Fruit fly (Drosophila melanogaster) whole organism, embryonic: ENCODE results near the gene CG16957.

Experiments
- Adf1 ChIP-seq: fragments of 200-800 bp; sonication (Bioruptor generic); IDR thresholded peaks from 2 replicates; pipeline ENCODE4 v1.3.6; 2022; ENCODE audit warnings: missing biosample characterization, missing genetic modification characterization
- Bgb ChIP-seq: fragments of 200-800 bp; sonication (Bioruptor generic); IDR thresholded peaks from 2 replicates; pipeline ENCODE4 v1.3.6; 2022; ENCODE audit warnings: missing biosample characterization, missing genetic modification characterization; ENCODE audit not compliant: partially characterized antibody
- Bteb2 ChIP-seq: fragments of 200-800 bp; sonication (Bioruptor generic); optimal IDR thresholded peaks from 2 replicates; lab custom pipeline; 2016; ENCODE audit warnings: missing biosample characterization, missing genetic modification characterization
- CG12219 ChIP-seq: fragments of 200-800 bp; sonication (Bioruptor generic); optimal IDR thresholded peaks from 3 replicates; lab custom pipeline; 2018; ENCODE audit warnings: missing biosample characterization, mild to moderate bottlenecking, missing genetic modification characterization
- CG13296 ChIP-seq: fragments of 200-800 bp; sonication (Bioruptor generic); optimal IDR thresholded peaks from 3 replicates; lab custom pipeline; 2018; ENCODE audit warnings: missing biosample characterization, mild to moderate bottlenecking, missing genetic modification characterization
- CG14710 ChIP-seq: fragments of 200-800 bp; sonication (Bioruptor generic); optimal IDR thresholded peaks from 3 replicates; lab custom pipeline; 2019; ENCODE audit warnings: missing biosample characterization, mild to moderate bottlenecking, missing genetic modification characterization, moderate library complexity
- CG17186 ChIP-seq: fragments of 200-800 bp; sonication (Bioruptor generic); optimal IDR thresholded peaks from 3 replicates; lab custom pipeline; 2017; ENCODE audit warnings: missing biosample characterization, missing genetic modification reagents, missing genetic modification characterization
- CG17361 ChIP-seq: fragments of 200-800 bp; sonication (Bioruptor generic); IDR thresholded peaks from 3 replicates; pipeline ENCODE4 v1.3.6; 2022; ENCODE audit warnings: missing biosample characterization, missing genetic modification characterization
- CG17912 ChIP-seq: fragments of 200-800 bp; sonication (Bioruptor generic); optimal IDR thresholded peaks from 2 replicates; lab custom pipeline; 2018; ENCODE audit warnings: missing biosample characterization, mild to moderate bottlenecking, missing genetic modification characterization
- CG2712 ChIP-seq: fragments of 200-800 bp; optimal IDR thresholded peaks from 3 replicates; lab custom pipeline; 2019; ENCODE audit warnings: missing biosample characterization, mild to moderate bottlenecking, missing genetic modification characterization, moderate library complexity
- CG32772 ChIP-seq: fragments of 200-800 bp; sonication (Bioruptor generic); IDR thresholded peaks from 2 replicates; pipeline ENCODE4 v1.3.6; 2022; ENCODE audit warnings: missing biosample characterization, missing genetic modification characterization
- CG7357 ChIP-seq: fragments of 200-800 bp; sonication (Bioruptor generic); IDR thresholded peaks from 3 replicates; pipeline ENCODE4 v1.3.6; 2022; ENCODE audit warnings: missing biosample characterization, missing genetic modification characterization
- CG7928 ChIP-seq: fragments of 200-800 bp; sonication (Bioruptor generic); optimal IDR thresholded peaks from 2 replicates; lab custom pipeline; 2017; ENCODE audit warnings: missing biosample characterization, mild to moderate bottlenecking, missing genetic modification characterization
- CG8290 ChIP-seq, 3 experiments: fragments of 200-800 bp; sonication (Bioruptor generic); optimal IDR thresholded peaks; 2 replicates each; lab custom pipeline; 2016 to 2019; ENCODE audit warnings: missing biosample characterization in 3 of 3, missing genetic modification characterization in 3 of 3, mild to moderate bottlenecking in 2 of 3, moderate library complexity in 1 of 3
- CG8478 ChIP-seq: fragments of >200 bp; optimal IDR thresholded peaks from 2 replicates; lab custom pipeline; 2018
- CG8924 ChIP-seq: fragments of 200-800 bp; optimal IDR thresholded peaks from 3 replicates; lab custom pipeline; 2019; ENCODE audit warnings: missing biosample characterization, mild to moderate bottlenecking, missing genetic modification characterization, moderate library complexity
- CG8944 ChIP-seq: fragments of 200-800 bp; sonication (Bioruptor generic); optimal IDR thresholded peaks from 3 replicates; lab custom pipeline; 2016; ENCODE audit warnings: missing biosample characterization, missing genetic modification characterization
- CG9876 ChIP-seq: fragments of 200-800 bp; sonication (Bioruptor generic); optimal IDR thresholded peaks from 2 replicates; lab custom pipeline; 2016; ENCODE audit warnings: missing biosample characterization, missing genetic modification characterization
- D19A ChIP-seq: fragments of 200-800 bp; optimal IDR thresholded peaks from 3 replicates; lab custom pipeline; 2019; ENCODE audit warnings: missing biosample characterization, mild to moderate bottlenecking, missing genetic modification characterization, moderate library complexity
- E2f2 ChIP-seq: fragments of 200-800 bp; sonication (Bioruptor generic); IDR thresholded peaks from 2 replicates; pipeline ENCODE4 v1.3.6; 2022; ENCODE audit warnings: missing biosample characterization, missing genetic modification characterization
- Fer3 ChIP-seq: fragments of 200-800 bp; sonication (Bioruptor generic); optimal IDR thresholded peaks from 2 replicates; lab custom pipeline; 2018; ENCODE audit warnings: missing biosample characterization, mild to moderate bottlenecking, missing genetic modification characterization, moderate library complexity
- Hsf ChIP-seq: fragments of 200-800 bp; sonication (Bioruptor generic); optimal IDR thresholded peaks from 3 replicates; lab custom pipeline; 2016; ENCODE audit warnings: missing biosample characterization, missing genetic modification characterization
- Mad ChIP-seq: fragments of 200-800 bp; sonication (Bioruptor generic); optimal IDR thresholded peaks from 2 replicates; lab custom pipeline; 2016; ENCODE audit warnings: missing biosample characterization, missing genetic modification characterization
- Meics ChIP-seq: fragments of 200-800 bp; sonication (Bioruptor generic); optimal IDR thresholded peaks from 2 replicates; lab custom pipeline; 2017; ENCODE audit warnings: missing biosample characterization, mild to moderate bottlenecking, missing genetic modification characterization
- NFAT ChIP-seq: fragments of 200-800 bp; sonication (Bioruptor generic); IDR thresholded peaks from 2 replicates; pipeline ENCODE4 v1.3.6; 2022; ENCODE audit warnings: missing biosample characterization, missing genetic modification characterization
- Nf-YB ChIP-seq: fragments of 200-800 bp; sonication (Bioruptor generic); optimal IDR thresholded peaks from 3 replicates; lab custom pipeline; 2019; ENCODE audit warnings: missing biosample characterization, mild to moderate bottlenecking, missing genetic modification characterization, moderate library complexity
- PHDP ChIP-seq: fragments of 200-800 bp; sonication (Bioruptor generic); optimal IDR thresholded peaks from 3 replicates; lab custom pipeline; 2018; ENCODE audit warnings: missing biosample characterization, mild to moderate bottlenecking, missing genetic modification characterization, moderate library complexity
- Sox100B ChIP-seq: fragments of 200-800 bp; sonication (Bioruptor generic); optimal IDR thresholded peaks from 3 replicates; lab custom pipeline; 2018; ENCODE audit warnings: missing biosample characterization, mild to moderate bottlenecking, missing genetic modification characterization
- Trl ChIP-seq, 3 experiments: fragments of >200 bp in 2 of 3; fragments of 200-800 bp in 1 of 3; sonication (Bioruptor generic) in 1 of 3; optimal IDR thresholded peaks; 2 replicates in 1 of 3; 3 replicates in 2 of 3; lab custom pipeline; 2016 to 2017; ENCODE audit warnings: missing biosample characterization in 1 of 3, missing genetic modification characterization in 1 of 3
- ab ChIP-seq: fragments of 200-800 bp; sonication (Bioruptor generic); optimal IDR thresholded peaks from 2 replicates; lab custom pipeline; 2016; ENCODE audit warnings: missing biosample characterization, missing genetic modification characterization
- bcd ChIP-seq: fragments of 200-800 bp; sonication (Bioruptor generic); optimal IDR thresholded peaks from 2 replicates; lab custom pipeline; 2017; ENCODE audit warnings: missing biosample characterization, mild to moderate bottlenecking, missing genetic modification characterization
- caup ChIP-seq: fragments of 200-800 bp; sonication (Bioruptor generic); optimal IDR thresholded peaks from 3 replicates; lab custom pipeline; 2017; ENCODE audit warnings: missing biosample characterization, mild to moderate bottlenecking, missing genetic modification characterization, moderate library complexity; ENCODE audit not compliant: severe bottlenecking
- dpn ChIP-seq, 2 experiments: fragments of 200-800 bp; sonication (Bioruptor generic); optimal IDR thresholded peaks; 3 replicates each; lab custom pipeline; 2016; ENCODE audit warnings: missing biosample characterization in 2 of 2, missing genetic modification characterization in 2 of 2
- ems ChIP-seq: fragments of 200-800 bp; sonication (Bioruptor generic); optimal IDR thresholded peaks from 3 replicates; lab custom pipeline; 2016; ENCODE audit warnings: missing biosample characterization, missing genetic modification characterization
- gro ChIP-seq: fragments of 200-800 bp; sonication (Bioruptor generic); optimal IDR thresholded peaks from 2 replicates; lab custom pipeline; 2016; ENCODE audit warnings: missing biosample characterization, missing genetic modification characterization
- hb ChIP-seq: fragments of 200-800 bp; sonication (Bioruptor generic); IDR thresholded peaks from 3 replicates; pipeline ENCODE4 v1.3.6; 2022; ENCODE audit warnings: missing biosample characterization, missing genetic modification characterization; ENCODE audit not compliant: partially characterized antibody
- inv ChIP-seq: fragments of 200-800 bp; sonication (Bioruptor generic); IDR thresholded peaks from 2 replicates; pipeline ENCODE4 v1.3.6; 2022; ENCODE audit warnings: missing biosample characterization, missing genetic modification characterization; ENCODE audit not compliant: partially characterized antibody
- klu ChIP-seq: fragments of 200-800 bp; sonication (Bioruptor generic); IDR thresholded peaks from 2 replicates; pipeline ENCODE4 v1.3.6; 2022; ENCODE audit warnings: missing biosample characterization, missing genetic modification characterization
- knrl ChIP-seq: fragments of 200-800 bp; sonication (Bioruptor generic); IDR thresholded peaks from 3 replicates; pipeline ENCODE4 v1.3.6; 2022; ENCODE audit warnings: missing biosample characterization, missing genetic modification characterization; ENCODE audit not compliant: partially characterized antibody
- lola ChIP-seq, 3 experiments: fragments of >200 bp in 2 of 3; fragments of 200-800 bp in 1 of 3; sonication (Bioruptor generic) in 1 of 3; optimal IDR thresholded peaks; 2 replicates each; lab custom pipeline; 2017 to 2019; ENCODE audit warnings: missing biosample characterization in 3 of 3, missing genetic modification characterization in 3 of 3, mild to moderate bottlenecking in 1 of 3, moderate library complexity in 1 of 3
- luna ChIP-seq: fragments of 200-800 bp; sonication (Bioruptor generic); optimal IDR thresholded peaks from 2 replicates; lab custom pipeline; 2016; ENCODE audit warnings: missing biosample characterization, missing genetic modification characterization
- onecut ChIP-seq: fragments of 200-800 bp; sonication (Bioruptor generic); IDR thresholded peaks from 2 replicates; pipeline ENCODE4 v1.3.6; 2022; ENCODE audit warnings: missing biosample characterization, missing genetic modification characterization
- trem ChIP-seq: fragments of 200-800 bp; optimal IDR thresholded peaks from 3 replicates; lab custom pipeline; 2019; ENCODE audit warnings: missing biosample characterization, mild to moderate bottlenecking, missing genetic modification characterization, moderate library complexity
- unc-4 ChIP-seq: fragments of 200-800 bp; sonication (Bioruptor generic); IDR thresholded peaks from 2 replicates; pipeline ENCODE4 v1.3.6; 2022; ENCODE audit warnings: missing biosample characterization, missing genetic modification characterization; ENCODE audit not compliant: partially characterized antibody
- vnd ChIP-seq: fragments of 200-800 bp; sonication (Bioruptor generic); IDR thresholded peaks from 3 replicates; pipeline ENCODE4 v1.3.6; 2022; ENCODE audit warnings: missing biosample characterization, missing genetic modification characterization; ENCODE audit not compliant: partially characterized antibody
- yki ChIP-seq: fragments of >200 bp; optimal IDR thresholded peaks from 3 replicates; lab custom pipeline; 2018

CG16957 gene

dm6 chr2L:13373435-13374242, 22.3 kb downstream of the CG16957 start, which contains the start of the genes Bdp1 and CG6565 (continued):
- TF ChIP-seq ems (GFP tag; lab: Kevin White, UChicago) = peak; percentile 98
- peak; percentile 96 for TF ChIP-seq CG32772
- TF ChIP-seq CG7357 (GFP tag; lab: Robert Waterston, UW) = peak; percentile 91
- peak; percentile 58 for TF ChIP-seq CG17912 (GFP tag; lab: Kevin White, UChicago)
- TF ChIP-seq Nf-YB (GFP tag; lab: Kevin White, UChicago) = peak; percentile 82
- TF ChIP-seq unc-4 = no peak
- TF ChIP-seq caup (GFP tag; lab: Kevin White, UChicago) = peak; percentile 95
- TF ChIP-seq CG13296 (GFP tag; lab: Kevin White, UChicago) = peak; percentile 95
- peak; percentile 99 for TF ChIP-seq CG17361 (GFP tag; lab: Robert Waterston, UW)
- peak; percentile 63 for TF ChIP-seq knrl (GFP tag; lab: Robert Waterston, UW)
- no peak for TF ChIP-seq vnd (GFP tag; lab: Robert Waterston, UW)
- TF ChIP-seq Hsf = peak; percentile 99
- TF ChIP-seq ab (GFP tag; lab: Kevin White, UChicago) = peak; percentile 97
- peak; percentile 96 for TF ChIP-seq CG2712 (tag; lab: Kevin White, UChicago)
- peak; percentile 78 for TF ChIP-seq onecut (GFP tag; lab: Robert Waterston, UW)
- TF ChIP-seq CG14710 (tag; lab: Kevin White, UChicago) = peak; percentile 98
- peak; percentile 97 for TF ChIP-seq Mad (GFP tag; lab: Kevin White, UChicago)
- TF ChIP-seq CG8924 (tag; lab: Kevin White, UChicago) = peak; percentile 95
- peak; percentile 78 for TF ChIP-seq trem (tag; lab: Kevin White, UChicago)
- TF ChIP-seq bcd (GFP tag; lab: Kevin White, UChicago) = peak; percentile 98
- TF ChIP-seq Sox100B = peak; percentile 98
- TF ChIP-seq Adf1 (GFP tag; lab: Robert Waterston, UW) = peak; percentile 82
- TF ChIP-seq Bgb (GFP tag; lab: Robert Waterston, UW) = 0 out of 2 replicates have a peak, but pooled peaks have one; percentile 19

- TF ChIP-seq lola (GFP tag; optimal IDR thresholded peaks at IDR 0.05; lab: Kevin White, UChicago) (no peak), hb (GFP tag; lab: Robert Waterston, UW) (0 out of 3 replicates have a peak, but pooled peaks have one; percentile 28), klu (GFP tag; lab: Robert Waterston, UW) (no peak), Trl (optimal IDR thresholded peaks at IDR 0.05; lab: Kevin White, UChicago) (no peak), Trl (GFP tag; optimal IDR thresholded peaks at IDR 0.05; lab: Kevin White, UChicago) (peak; percentile 31), PHDP (tag; lab: Kevin White, UChicago) (peak; percentile 24), bcd (GFP tag; lab: Kevin White, UChicago) (peak; percentile 37), gro (GFP tag; lab: Kevin White, UChicago) (peak; percentile 32), CG12219 (GFP tag; lab: Kevin White, UChicago) (no peak), Fer3 (tag; lab: Kevin White, UChicago) (peak; percentile 31), CG17186 (GFP tag; lab: Kevin White, UChicago) (no peak), trem (tag; lab: Kevin White, UChicago) (peak; percentile 39), inv (GFP tag; lab: Robert Waterston, UW) (no peak; the same call in 1 of the 2 replicates), yki (lab: Kevin White, UChicago) (no peak), CG8944 (GFP tag; lab: Kevin White, UChicago) (no peak), NFAT (no peak; the same call in 1 of the 2 replicates), CG8290 (GFP tag; optimal IDR thresholded peaks at IDR 0.05; lab: Kevin White, UChicago) (no peak), CG8290 (tag; optimal IDR thresholded peaks at IDR 0.05; lab: Kevin White, UChicago) (peak in 1 of 2 experiments; percentile 49), CG8478 (lab: Kevin White, UChicago) (no peak), CG9876 (GFP tag; lab: Kevin White, UChicago) (no peak), CG13296 (GFP tag; lab: Kevin White, UChicago) (peak; percentile 36), luna (GFP tag; lab: Kevin White, UChicago) (no peak), CG7928 (GFP tag; lab: Kevin White, UChicago) (no peak), D19A (peak; percentile 27), Bteb2 (GFP tag; lab: Kevin White, UChicago) (peak; percentile 8), Meics (GFP tag; lab: Kevin White, UChicago) (peak; percentile 36), dpn (GFP tag; optimal IDR thresholded peaks at IDR 0.05; lab: Kevin White, UChicago) (peak; percentile 38 to 51), E2f2 (GFP tag; lab: Robert Waterston, UW) (peak; percentile 93)
Measured at dm6 chr2L:13370762-13371161, 25.2 kb downstream of the CG16957 start, which contains the start of gene ND-B22. ND-B22 (minus strand) TSS chr2L:13371110.
